Worm (Caenorhabditis elegans): Measurements from ENCODE around the gene F56C9.8.

F56C9.8 gene

DNA sequence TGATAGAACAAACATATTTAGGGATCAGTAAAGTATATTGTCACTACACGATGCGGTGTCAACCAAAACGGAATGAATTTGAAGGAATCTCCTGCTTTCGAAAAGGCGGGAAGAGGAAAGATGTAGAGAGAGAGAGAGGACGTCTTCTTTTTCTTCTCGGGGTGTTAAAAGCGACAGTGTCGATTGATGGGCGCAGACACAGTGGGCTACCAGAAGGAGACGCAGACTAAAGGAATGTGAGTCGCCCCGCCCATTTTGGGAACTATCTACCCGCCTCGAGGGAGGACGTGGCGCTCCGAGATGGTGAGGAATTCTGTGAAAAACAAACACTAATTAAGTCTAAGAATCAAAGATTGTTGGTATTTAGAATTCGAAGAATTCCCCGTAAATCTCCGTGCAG lies 19.8 kb downstream of the F56C9.8 start, which contains the start of the genes B0361.14 and B0361.9:
TSS of gene B0361.14 (minus strand) at position 66 of the 400 bp plus-strand sequence.
TSS of gene B0361.9 (minus strand) at position 166 of the 400 bp plus-strand sequence.
- TF ChIP-seq nhr-2 (tag; optimal IDR thresholded peaks at IDR 0.05) (no peak), mls-2 (tag; optimal IDR thresholded peaks at IDR 0.05) (no peak), ztf-11 (tag; optimal IDR thresholded peaks at IDR 0.05) (no peak), ceh-43 (GFP tag; optimal IDR thresholded peaks at IDR 0.05) (no peak), unc-120 (tag; optimal IDR thresholded peaks at IDR 0.05; ENCODE audit: poor library complexity, severe bottlenecking) (no peak), lin-13 (tag; optimal IDR thresholded peaks at IDR 0.05) (no peak), mep-1 (tag; optimal IDR thresholded peaks at IDR 0.05) (no peak), flh-1 (GFP tag; optimal IDR thresholded peaks at IDR 0.05) (no peak), pha-4 (tag; optimal IDR thresholded peaks at IDR 0.05) (no peak), nhr-76 (tag; optimal IDR thresholded peaks at IDR 0.05) (no peak), ces-1 (GFP tag; optimal IDR thresholded peaks at IDR 0.05) (no peak), sptf-1 (tag; optimal IDR thresholded peaks at IDR 0.05) (no peak), nhr-237 (tag; optimal IDR thresholded peaks at IDR 0.05) (no peak), elt-1 (tag; optimal IDR thresholded peaks at IDR 0.05; ENCODE audit: borderline replicate concordance, insufficient read depth) (no peak), drap-1 (GFP tag; optimal IDR thresholded peaks at IDR 0.05) (no peak), M03D4.4 (tag; optimal IDR thresholded peaks at IDR 0.05) (no peak)

ce11 chrIII:7298045-7298444 lies 21.3 kb downstream of the F56C9.8 start:
- TF ChIP-seq M03D4.4 (tag; optimal IDR thresholded peaks at IDR 0.05): no peak
- no peak for TF ChIP-seq snpc-4 (tag; optimal IDR thresholded peaks at IDR 0.05)
- no peak for TF ChIP-seq lin-13 (tag; optimal IDR thresholded peaks at IDR 0.05)
- TF ChIP-seq ces-1 (GFP tag; optimal IDR thresholded peaks at IDR 0.05): no peak
- TF ChIP-seq elt-3 (tag; optimal IDR thresholded peaks at IDR 0.05): no peak
- TF ChIP-seq ztf-11 (tag; optimal IDR thresholded peaks at IDR 0.05): no peak
- no peak for TF ChIP-seq pha-4 (tag; optimal IDR thresholded peaks at IDR 0.05)
- no peak for TF ChIP-seq blmp-1 (tag; optimal IDR thresholded peaks at IDR 0.05)
- TF ChIP-seq ceh-83 (GFP tag; optimal IDR thresholded peaks at IDR 0.05): no peak
- no peak for TF ChIP-seq flh-1 (GFP tag; optimal IDR thresholded peaks at IDR 0.05)
- TF ChIP-seq ceh-39 (tag; optimal IDR thresholded peaks at IDR 0.05): no peak
- TF ChIP-seq ceh-43 (GFP tag; optimal IDR thresholded peaks at IDR 0.05): no peak
- no peak for TF ChIP-seq mab-5 (tag; optimal IDR thresholded peaks at IDR 0.05)
- TF ChIP-seq bed-3 (GFP tag; optimal IDR thresholded peaks at IDR 0.05): no peak
- no peak for TF ChIP-seq elt-1 (tag; optimal IDR thresholded peaks at IDR 0.05; ENCODE audit: borderline replicate concordance, insufficient read depth)
- TF ChIP-seq sem-2 (GFP tag; optimal IDR thresholded peaks at IDR 0.05): no peak
- no peak for TF ChIP-seq nhr-237 (tag; optimal IDR thresholded peaks at IDR 0.05)

ce11 chrIII:7297045-7297680 lies 22.1 kb downstream of the F56C9.8 start:
- no peak for TF ChIP-seq cnd-1 (tag; optimal IDR thresholded peaks at IDR 0.05)
- no peak for TF ChIP-seq M03D4.4 (tag; optimal IDR thresholded peaks at IDR 0.05)
- TF ChIP-seq lin-32 (GFP tag; optimal IDR thresholded peaks at IDR 0.05): no peak
- no peak for TF ChIP-seq zip-8 (tag; optimal IDR thresholded peaks at IDR 0.05)
- TF ChIP-seq elt-3 (tag; optimal IDR thresholded peaks at IDR 0.05): no peak
- TF ChIP-seq ztf-11 (tag; optimal IDR thresholded peaks at IDR 0.05): no peak
- TF ChIP-seq ham-2 (GFP tag; optimal IDR thresholded peaks at IDR 0.05): no peak
- no peak for TF ChIP-seq ceh-83 (GFP tag; optimal IDR thresholded peaks at IDR 0.05)
- TF ChIP-seq nhr-237 (tag; optimal IDR thresholded peaks at IDR 0.05): no peak
- no peak for TF ChIP-seq ceh-43 (GFP tag; optimal IDR thresholded peaks at IDR 0.05)
- no peak for TF ChIP-seq snpc-4 (tag; optimal IDR thresholded peaks at IDR 0.05)
- no peak for TF ChIP-seq sptf-1 (tag; optimal IDR thresholded peaks at IDR 0.05)
- no peak for TF ChIP-seq ces-1 (GFP tag; optimal IDR thresholded peaks at IDR 0.05)
- no peak for TF ChIP-seq mab-5 (tag; optimal IDR thresholded peaks at IDR 0.05)
- no peak for TF ChIP-seq nhr-28 (tag; optimal IDR thresholded peaks at IDR 0.05)
- TF ChIP-seq flh-1 (GFP tag; optimal IDR thresholded peaks at IDR 0.05): no peak
- TF ChIP-seq lsy-2 (tag; optimal IDR thresholded peaks at IDR 0.05): no peak
- no peak for TF ChIP-seq pha-4 (tag; optimal IDR thresholded peaks at IDR 0.05)
- no peak for TF ChIP-seq nhr-76 (tag; optimal IDR thresholded peaks at IDR 0.05)

DNA sequence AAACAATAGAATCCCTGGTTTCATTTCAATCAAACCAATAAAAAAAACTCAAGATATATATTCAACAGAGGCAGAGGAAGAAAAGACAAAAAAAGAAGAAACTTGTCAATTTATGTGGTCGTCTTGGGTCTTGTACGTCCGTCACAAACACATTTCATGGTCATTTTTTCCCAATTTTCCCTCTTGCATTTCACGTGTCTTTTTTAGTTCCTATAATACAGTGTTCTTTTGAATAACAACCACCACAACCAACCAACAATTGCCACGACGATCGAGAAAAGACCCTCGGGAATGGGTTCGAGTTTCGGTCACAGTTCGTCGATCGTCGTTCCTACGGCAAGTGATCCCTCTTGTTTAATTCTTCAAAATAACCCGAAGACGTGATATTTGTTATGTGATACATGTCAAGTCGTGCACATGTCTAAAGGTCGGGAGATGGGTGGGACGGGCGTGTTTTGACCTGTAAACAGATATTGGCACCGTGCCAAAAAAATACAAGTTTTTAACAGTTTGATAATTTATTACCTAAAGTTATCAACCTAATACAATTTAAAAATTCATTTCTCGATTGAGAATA lies 23.1 kb downstream of the F56C9.8 start:
- TF ChIP-seq blmp-1 (tag; optimal IDR thresholded peaks at IDR 0.05) (no peak), unc-62 (GFP tag; optimal IDR thresholded peaks at IDR 0.05) (no peak), unc-120 (tag; optimal IDR thresholded peaks at IDR 0.05; ENCODE audit: poor library complexity, severe bottlenecking) (no peak), nhr-2 (tag; optimal IDR thresholded peaks at IDR 0.05) (no peak), drap-1 (GFP tag; optimal IDR thresholded peaks at IDR 0.05) (no peak), lin-32 (GFP tag; optimal IDR thresholded peaks at IDR 0.05) (no peak), mep-1 (tag; optimal IDR thresholded peaks at IDR 0.05) (no peak), elt-1 (tag; optimal IDR thresholded peaks at IDR 0.05; ENCODE audit: borderline replicate concordance, insufficient read depth) (no peak), cnd-1 (tag; optimal IDR thresholded peaks at IDR 0.05) (no peak), unc-39 (tag; optimal IDR thresholded peaks at IDR 0.05) (no peak), elt-3 (tag; optimal IDR thresholded peaks at IDR 0.05) (no peak), ceh-43 (GFP tag; optimal IDR thresholded peaks at IDR 0.05) (no peak), mab-5 (tag; optimal IDR thresholded peaks at IDR 0.05) (no peak), nhr-12 (tag; optimal IDR thresholded peaks at IDR 0.05) (no peak), zip-8 (tag; optimal IDR thresholded peaks at IDR 0.05) (no peak), ztf-11 (tag; optimal IDR thresholded peaks at IDR 0.05) (no peak), lsy-2 (tag; optimal IDR thresholded peaks at IDR 0.05) (no peak), ceh-39 (tag; optimal IDR thresholded peaks at IDR 0.05) (no peak), ces-1 (GFP tag; optimal IDR thresholded peaks at IDR 0.05) (no peak), nhr-76 (tag; optimal IDR thresholded peaks at IDR 0.05) (no peak)
